Worm (Caenorhabditis elegans) whole organism, L4 larva: Measurements from ENCODE around the gene T14B4.19.

Source experiments
- F26F4.8 ChIP-seq: fragments of 200-800 bp; sonication (Bioruptor generic); conservative IDR thresholded peaks from 2 replicates; pipeline ENCODE4 v1.3.6; 2022; ENCODE audit warnings: missing genetic modification characterization, missing compliant biosample characterization
- R02D3.7 ChIP-seq: fragments of 150-350 bp; sonication (generic microtip); optimal IDR thresholded peaks from 3 replicates; lab custom pipeline; 2014; ENCODE audit warnings: missing biosample characterization, missing genetic modification characterization
- Y105C5A.15 ChIP-seq: fragments of 200-800 bp; sonication (Bioruptor generic); IDR thresholded peaks from 2 replicates; pipeline ENCODE4 v1.3.6; 2022; ENCODE audit warnings: missing genetic modification characterization, missing compliant biosample characterization
- aly-2 ChIP-seq: sonication (generic microtip); optimal IDR thresholded peaks from 2 replicates; lab custom pipeline; 2018; ENCODE audit warnings: missing biosample characterization, missing genetic modification characterization
- arid-1 ChIP-seq: fragments of 200-800 bp; sonication (Bioruptor generic); conservative IDR thresholded peaks from 2 replicates; pipeline ENCODE4 v1.3.6; 2022; ENCODE audit warnings: missing genetic modification reagents, missing genetic modification characterization, missing compliant biosample characterization
- ceh-20 ChIP-seq: fragments of 200-800 bp; sonication (Bioruptor generic); IDR thresholded peaks from 2 replicates; pipeline ENCODE4 v1.3.6; 2022; ENCODE audit warnings: missing genetic modification reagents, missing genetic modification characterization, missing compliant biosample characterization
- ceh-28 ChIP-seq: fragments of 150-350 bp; optimal IDR thresholded peaks from 2 replicates; lab custom pipeline; 2014; ENCODE audit warnings: missing biosample characterization, missing genetic modification reagents, missing genetic modification characterization
- daf-16 ChIP-seq, 3 experiments: sonication (generic microtip); optimal IDR thresholded peaks; 2 replicates each; lab custom pipeline; 2016 to 2017; ENCODE audit warnings: missing genetic modification characterization in 3 of 3, missing genetic modification reagents in 3 of 3, mild to moderate bottlenecking in 2 of 3, missing compliant biosample characterization in 2 of 3, missing biosample characterization in 1 of 3, moderate library complexity in 1 of 3
- dmd-6 ChIP-seq: fragments of 200-800 bp; sonication (Bioruptor generic); IDR thresholded peaks from 2 replicates; pipeline ENCODE4 v1.3.6; 2022; ENCODE audit warnings: missing genetic modification reagents, missing genetic modification characterization, missing compliant biosample characterization
- dpl-1 ChIP-seq: fragments of 150-350 bp; optimal IDR thresholded peaks from 2 replicates; lab custom pipeline; 2014; ENCODE audit warnings: missing biosample characterization, missing genetic modification reagents, missing genetic modification characterization
- dve-1 ChIP-seq: sonication (generic microtip); optimal IDR thresholded peaks from 2 replicates; lab custom pipeline; 2017; ENCODE audit warnings: antibody characterized with exemption, mild to moderate bottlenecking, missing genetic modification characterization, missing compliant biosample characterization; ENCODE audit not compliant: insufficient read depth
- hlh-11 ChIP-seq: fragments of 200-800 bp; sonication (Bioruptor generic); optimal IDR thresholded peaks from 2 replicates; lab custom pipeline; 2018; ENCODE audit warnings: mild to moderate bottlenecking, missing genetic modification characterization, missing compliant biosample characterization
- lin-29 ChIP-seq: fragments of 200-800 bp; sonication (Bioruptor generic); IDR thresholded peaks from 2 replicates; pipeline ENCODE4 v1.3.6; 2022; ENCODE audit warnings: missing genetic modification reagents, missing genetic modification characterization, missing compliant biosample characterization
- madf-9 ChIP-seq: fragments of 200-800 bp; sonication (Bioruptor generic); conservative IDR thresholded peaks from 2 replicates; pipeline ENCODE4 v1.3.6; 2022; ENCODE audit warnings: missing genetic modification reagents, missing genetic modification characterization, missing compliant biosample characterization
- mep-1 ChIP-seq: fragments of 150-350 bp; sonication (generic microtip); optimal IDR thresholded peaks from 3 replicates; lab custom pipeline; 2014; ENCODE audit warnings: missing biosample characterization, missing genetic modification characterization
- nhr-28 ChIP-seq: fragments of 150-350 bp; optimal IDR thresholded peaks from 2 replicates; lab custom pipeline; 2014; ENCODE audit warnings: missing biosample characterization, missing genetic modification characterization
- nhr-41 ChIP-seq: fragments of 200-800 bp; sonication (Bioruptor generic); IDR thresholded peaks from 2 replicates; pipeline ENCODE4 v1.3.6; 2022; ENCODE audit warnings: missing genetic modification reagents, missing genetic modification characterization, missing compliant biosample characterization
- php-3 ChIP-seq: fragments of 200-800 bp; sonication (Bioruptor generic); IDR thresholded peaks from 2 replicates; pipeline ENCODE4 v1.3.6; 2022; ENCODE audit warnings: missing genetic modification reagents, missing genetic modification characterization, missing compliant biosample characterization
- pqm-1 ChIP-seq: sonication (generic microtip); optimal IDR thresholded peaks from 2 replicates; lab custom pipeline; 2017; ENCODE audit warnings: missing biosample characterization, missing genetic modification characterization
- vab-7 ChIP-seq: fragments of 200-800 bp; sonication (Bioruptor generic); IDR thresholded peaks from 2 replicates; pipeline ENCODE4 v1.3.6; 2022; ENCODE audit warnings: missing genetic modification reagents, missing genetic modification characterization, missing compliant biosample characterization
- ztf-7 ChIP-seq: fragments of 150-350 bp; optimal IDR thresholded peaks from 2 replicates; lab custom pipeline; 2014; ENCODE audit warnings: missing biosample characterization, missing genetic modification characterization

T14B4.19 gene

DNA sequence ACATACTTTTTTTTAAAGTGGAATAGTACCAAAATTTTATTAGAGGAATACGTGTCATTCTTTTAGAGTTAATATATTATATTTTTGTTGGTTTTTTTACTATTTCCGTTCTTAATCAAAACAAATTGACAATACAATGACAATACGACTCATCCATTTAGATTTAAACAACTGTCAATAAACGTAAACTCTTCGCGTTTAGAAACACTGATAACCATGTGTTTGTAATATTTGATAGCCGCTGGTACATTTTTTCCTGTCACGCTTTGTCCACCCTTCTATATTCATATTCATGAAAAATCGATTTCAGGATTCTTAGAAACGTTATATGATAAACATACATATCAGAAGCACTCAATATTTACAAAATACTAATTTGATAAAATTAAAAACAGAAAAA lies 48.9 kb downstream of the T14B4.19 start:
- TF ChIP-seq dmd-6 (peak; percentile 42; the same call in 1 of the 2 replicates), dpl-1 (GFP tag; lab: Kevin White, UChicago) (no peak), daf-16 (GFP tag; optimal IDR thresholded peaks at IDR 0.05; lab: Kevin White, UChicago) (no peak), daf-16 (tag; optimal IDR thresholded peaks at IDR 0.05; lab: Kevin White, UChicago) (peak; percentile 66), ztf-7 (tag; lab: Kevin White, UChicago) (no peak), dve-1 (peak; percentile 52), madf-9 (no peak)
- TF ChIP-seq, all 104 proteins: peak for 3

DNA sequence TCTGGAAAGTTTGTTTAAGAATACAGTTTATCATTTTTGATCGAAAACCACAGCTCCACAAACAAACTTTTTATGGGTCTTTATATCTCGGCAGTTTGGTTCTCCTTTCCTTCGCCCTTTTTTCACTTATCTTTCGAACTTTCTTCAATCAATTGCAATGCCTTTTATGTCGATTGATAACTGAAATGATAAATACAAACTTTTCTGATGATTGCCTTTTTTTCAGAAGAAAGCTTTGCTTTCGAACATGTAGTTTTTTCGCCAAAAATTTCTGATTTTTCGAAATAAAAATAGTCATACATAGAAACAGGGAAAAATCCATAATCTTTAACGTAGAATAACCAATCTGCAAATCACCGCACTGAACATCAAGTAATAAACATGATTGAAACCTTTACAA lies 51.5 kb downstream of the T14B4.19 start, which contains the start of gene T19D12.2:
TSS of gene T19D12.2 (plus strand) at position 125 of the 400 bp plus-strand sequence.
- TF ChIP-seq aly-2 (tag; lab: Kevin White, UChicago): no peak
- no peak for TF ChIP-seq R02D3.7 (tag; lab: Kevin White, UChicago)
- no peak for TF ChIP-seq ceh-20 (GFP tag; lab: Robert Waterston, UW)
- TF ChIP-seq F26F4.8: no peak
- no peak for TF ChIP-seq Y105C5A.15 (GFP tag; lab: Robert Waterston, UW)
- peak; percentile 81; the same call in 1 of the 2 replicates for TF ChIP-seq php-3 (GFP tag; lab: Robert Waterston, UW)
- TF ChIP-seq daf-16 (GFP tag; optimal IDR thresholded peaks at IDR 0.05; lab: Kevin White, UChicago): no peak
- peak; percentile 45 for TF ChIP-seq daf-16 (tag; optimal IDR thresholded peaks at IDR 0.05; lab: Kevin White, UChicago)
- TF ChIP-seq pqm-1 (tag; lab: Kevin White, UChicago): peak; percentile 93
- TF ChIP-seq ceh-28 (tag; lab: Kevin White, UChicago): no peak
- TF ChIP-seq mep-1 (tag; lab: Kevin White, UChicago): no peak
- no peak for TF ChIP-seq nhr-41
- peak; percentile 18 for TF ChIP-seq hlh-11 (tag; lab: Kevin White, UChicago)
- TF ChIP-seq dmd-6: peak; percentile 48; the same call in 1 of the 2 replicates
- no peak for TF ChIP-seq arid-1
- TF ChIP-seq lin-29: no peak
- peak; percentile 33 for TF ChIP-seq dve-1
- TF ChIP-seq vab-7 (GFP tag; lab: Robert Waterston, UW): no peak
- TF ChIP-seq nhr-28 (tag; lab: Kevin White, UChicago): peak; percentile 19
